Fruit fly (Drosophila melanogaster): Measurements from ENCODE around the gene CG15208.

The CG15208 gene

dm6 chrX:10921665-10922064 lies 21.9 kb downstream of the CG15208 start:
- no peak for TF ChIP-seq brk (GFP tag; optimal IDR thresholded peaks at IDR 0.05)
- TF ChIP-seq dsf (GFP tag; optimal IDR thresholded peaks at IDR 0.05; ENCODE audit: borderline replicate concordance) = no peak
- no peak for TF ChIP-seq Myc (optimal IDR thresholded peaks at IDR 0.05)
- TF ChIP-seq N (GFP tag; optimal IDR thresholded peaks at IDR 0.05) = no peak
- TF ChIP-seq h (GFP tag; optimal IDR thresholded peaks at IDR 0.05) = no peak
- TF ChIP-seq HLH106 (tag; optimal IDR thresholded peaks at IDR 0.05) = no peak
- no peak for TF ChIP-seq Abd-B (GFP tag; optimal IDR thresholded peaks at IDR 0.05)
- no peak for TF ChIP-seq woc (GFP tag; optimal IDR thresholded peaks at IDR 0.05)
- no peak for TF ChIP-seq Dfd (GFP tag; optimal IDR thresholded peaks at IDR 0.05)
- no peak for TF ChIP-seq usp (GFP tag; optimal IDR thresholded peaks at IDR 0.05)

- TF ChIP-seq Sp1 (GFP tag; optimal IDR thresholded peaks at IDR 0.05) (no peak), CG9705 (GFP tag; optimal IDR thresholded peaks at IDR 0.05) (no peak), dl (GFP tag; optimal IDR thresholded peaks at IDR 0.05; ENCODE audit: insufficient read depth in 1 of 2, partially characterized antibody in 2 of 2) (no peak), sv (GFP tag; optimal IDR thresholded peaks at IDR 0.05) (no peak), Myc (optimal IDR thresholded peaks at IDR 0.05) (no peak), dsf (GFP tag; optimal IDR thresholded peaks at IDR 0.05; ENCODE audit: borderline replicate concordance) (no peak), Abd-B (GFP tag; optimal IDR thresholded peaks at IDR 0.05) (no peak), h (GFP tag; optimal IDR thresholded peaks at IDR 0.05) (no peak), tai (GFP tag; optimal IDR thresholded peaks at IDR 0.05) (no peak), N (GFP tag; optimal IDR thresholded peaks at IDR 0.05) (no peak), foxo (GFP tag; optimal IDR thresholded peaks at IDR 0.05) (no peak), GATAd (GFP tag; optimal IDR thresholded peaks at IDR 0.05) (no peak)
Measured at dm6 chrX:10922178-10922577, 22.4 kb downstream of the CG15208 start.

dm6 chrX:10923711-10924281 lies 24.0 kb downstream of the CG15208 start, which contains the start of gene v:
Gene v (plus strand): TSS chrX:10923972.
- TF ChIP-seq Mio (GFP tag; optimal IDR thresholded peaks at IDR 0.05) (no peak), usp (GFP tag; optimal IDR thresholded peaks at IDR 0.05) (peak; percentile 56)

dm6 chrX:10926245-10926644 lies 26.5 kb downstream of the CG15208 start:
- TF ChIP-seq Hr78 (GFP tag; optimal IDR thresholded peaks at IDR 0.05) (no peak), OdsH (GFP tag; optimal IDR thresholded peaks at IDR 0.05) (no peak), GATAd (GFP tag; optimal IDR thresholded peaks at IDR 0.05) (no peak), foxo (GFP tag; optimal IDR thresholded peaks at IDR 0.05) (no peak), pan (optimal IDR thresholded peaks at IDR 0.05) (no peak), Mio (GFP tag; optimal IDR thresholded peaks at IDR 0.05) (no peak), fru (GFP tag; optimal IDR thresholded peaks at IDR 0.05) (no peak), ey (GFP tag; optimal IDR thresholded peaks at IDR 0.05) (no peak), woc (GFP tag; optimal IDR thresholded peaks at IDR 0.05) (no peak), usp (GFP tag; optimal IDR thresholded peaks at IDR 0.05) (no peak), Hnf4 (GFP tag; optimal IDR thresholded peaks at IDR 0.05) (no peak)

DNA sequence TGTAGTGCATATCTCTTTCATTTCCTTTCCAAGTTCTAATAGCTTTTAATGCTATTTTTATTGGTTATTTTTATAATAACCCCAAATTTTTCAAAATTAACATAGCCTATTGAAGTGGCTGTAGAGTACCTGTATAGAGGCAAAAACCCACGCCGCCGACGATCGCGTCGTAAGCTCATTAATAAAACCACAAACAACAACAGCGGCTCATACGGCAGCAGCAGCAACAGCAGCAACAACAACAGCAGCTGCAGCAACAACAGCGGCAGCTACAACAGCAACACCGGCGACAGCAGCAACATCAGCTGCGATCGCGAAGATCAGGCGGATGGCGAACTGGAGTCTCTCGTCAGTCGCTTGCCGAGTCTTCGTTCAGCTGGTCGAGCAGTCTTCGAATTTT lies 27.3 kb downstream of the CG15208 start, which contains the start of gene CG2145:
TSS of gene CG2145 (plus strand) at position 290 of the 400 bp plus-strand sequence.
- TF ChIP-seq dsf (GFP tag; optimal IDR thresholded peaks at IDR 0.05; ENCODE audit: borderline replicate concordance) = no peak
- no peak for TF ChIP-seq dmrt93B (GFP tag; optimal IDR thresholded peaks at IDR 0.05)
- no peak for TF ChIP-seq pan (optimal IDR thresholded peaks at IDR 0.05)
- peak; percentile 79 for TF ChIP-seq sage (GFP tag; optimal IDR thresholded peaks at IDR 0.05)
- TF ChIP-seq Dfd (GFP tag; optimal IDR thresholded peaks at IDR 0.05) = peak; percentile 67
- no peak for TF ChIP-seq Dif (GFP tag; optimal IDR thresholded peaks at IDR 0.05; ENCODE audit: partially characterized antibody)
- no peak for TF ChIP-seq GATAd (GFP tag; optimal IDR thresholded peaks at IDR 0.05)
- peak; percentile 60 for TF ChIP-seq brk (GFP tag; optimal IDR thresholded peaks at IDR 0.05)
- no peak for TF ChIP-seq Hr78 (GFP tag; optimal IDR thresholded peaks at IDR 0.05)
- TF ChIP-seq rgr (GFP tag; optimal IDR thresholded peaks at IDR 0.05) = peak; percentile 14
- TF ChIP-seq Sp1 (GFP tag; optimal IDR thresholded peaks at IDR 0.05) = peak; percentile 62
- peak; percentile 27 to 63 for TF ChIP-seq foxo (GFP tag; optimal IDR thresholded peaks at IDR 0.05)
- TF ChIP-seq N (GFP tag; optimal IDR thresholded peaks at IDR 0.05) = no peak
- TF ChIP-seq Mio (GFP tag; optimal IDR thresholded peaks at IDR 0.05) = no peak
- TF ChIP-seq fru (GFP tag; optimal IDR thresholded peaks at IDR 0.05) = peak; percentile 35
- no peak for TF ChIP-seq usp (GFP tag; optimal IDR thresholded peaks at IDR 0.05)
- no peak for TF ChIP-seq lola (GFP tag; optimal IDR thresholded peaks at IDR 0.05)
- TF ChIP-seq Vsx2 (GFP tag; optimal IDR thresholded peaks at IDR 0.05; ENCODE audit: partially characterized antibody) = no peak
- TF ChIP-seq jim (GFP tag; optimal IDR thresholded peaks at IDR 0.05) = no peak
- TF ChIP-seq woc (GFP tag; optimal IDR thresholded peaks at IDR 0.05) = peak; percentile 56
- peak; percentile 44 for TF ChIP-seq h (GFP tag; optimal IDR thresholded peaks at IDR 0.05)
- no peak for TF ChIP-seq Abd-B (GFP tag; optimal IDR thresholded peaks at IDR 0.05)
- peak; percentile 40 for TF ChIP-seq CrebA (GFP tag; optimal IDR thresholded peaks at IDR 0.05; ENCODE audit: borderline replicate concordance)
- TF ChIP-seq dl (GFP tag; optimal IDR thresholded peaks at IDR 0.05; ENCODE audit: insufficient read depth in 1 of 2, partially characterized antibody in 2 of 2) = no peak
- TF ChIP-seq HLH106 (tag; optimal IDR thresholded peaks at IDR 0.05) = peak; percentile 4
- TF ChIP-seq Jra (GFP tag; optimal IDR thresholded peaks at IDR 0.05) = peak; percentile 8
- TF ChIP-seq Hr83 (GFP tag; optimal IDR thresholded peaks at IDR 0.05; ENCODE audit: poor library complexity, severe bottlenecking) = peak; percentile 48
- peak; percentile 34 for TF ChIP-seq OdsH (GFP tag; optimal IDR thresholded peaks at IDR 0.05)
- no peak for TF ChIP-seq tai (GFP tag; optimal IDR thresholded peaks at IDR 0.05)
- TF ChIP-seq CG9705 (GFP tag; optimal IDR thresholded peaks at IDR 0.05) = no peak
- no peak for TF ChIP-seq sv (GFP tag; optimal IDR thresholded peaks at IDR 0.05)
- no peak for TF ChIP-seq Myc (optimal IDR thresholded peaks at IDR 0.05)
- peak; percentile 47 for TF ChIP-seq CG32264 (GFP tag; optimal IDR thresholded peaks at IDR 0.05)
- no peak for TF ChIP-seq psq (GFP tag; optimal IDR thresholded peaks at IDR 0.05)
- peak; percentile 40 for TF ChIP-seq br (GFP tag; optimal IDR thresholded peaks at IDR 0.05)
- no peak for TF ChIP-seq ey (GFP tag; optimal IDR thresholded peaks at IDR 0.05)

All from whole organism, wandering third instar larva.